Fruit fly (Drosophila melanogaster): Measurements from ENCODE around the gene bol.

DNA sequence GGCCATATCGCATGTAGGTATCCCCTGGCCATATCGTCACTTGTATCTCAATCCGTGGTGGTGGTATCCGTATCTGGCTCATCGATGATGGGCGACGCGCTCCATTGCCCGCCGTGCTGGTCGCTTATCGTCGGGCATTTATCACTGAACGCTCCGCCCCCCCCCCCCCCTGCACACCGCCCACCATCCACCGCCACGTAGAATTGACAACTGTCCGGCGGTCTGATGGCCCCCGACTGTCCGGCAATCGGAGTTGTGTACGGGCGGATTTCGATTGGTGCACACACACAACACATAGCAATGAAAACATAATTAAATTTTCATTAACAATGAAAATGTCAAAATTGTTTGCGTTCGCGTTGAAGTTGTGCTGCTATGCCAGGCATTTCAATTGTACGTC, 19.8 kb downstream of the bol start:
- TF ChIP-seq ttk (optimal IDR thresholded peaks at IDR 0.05) (no peak), psq (optimal IDR thresholded peaks at IDR 0.05) (no peak)

Data from Kc167 (cell line).